Fruit fly (Drosophila melanogaster) whole organism, embryonic: Measurements from ENCODE around the gene CG43439.
A peak's percentile ranks its signal among the peaks of the same experiment; 100 is the strongest.

Experiments
- Bdp1 ChIP-seq: fragments of 200-800 bp; sonication (Bioruptor generic); optimal IDR thresholded peaks from 3 replicates; lab custom pipeline; 2016; ENCODE audit warnings: missing biosample characterization, missing genetic modification characterization
- Bteb2 ChIP-seq: fragments of 200-800 bp; sonication (Bioruptor generic); optimal IDR thresholded peaks from 2 replicates; lab custom pipeline; 2016; ENCODE audit warnings: missing biosample characterization, missing genetic modification characterization
- CG12236 ChIP-seq: fragments of 200-800 bp; sonication (Bioruptor generic); optimal IDR thresholded peaks from 2 replicates; lab custom pipeline; 2016; ENCODE audit warnings: missing biosample characterization, missing genetic modification characterization
- CG14441 ChIP-seq: fragments of 200-800 bp; sonication (Bioruptor generic); IDR thresholded peaks from 2 replicates; pipeline ENCODE4 v1.3.6; 2022; ENCODE audit warnings: missing biosample characterization, missing genetic modification characterization
- CG16813 ChIP-seq: fragments of 200-800 bp; sonication (Bioruptor generic); IDR thresholded peaks from 3 replicates; pipeline ENCODE4 v1.3.6; 2022; ENCODE audit warnings: missing biosample characterization, missing genetic modification characterization; ENCODE audit not compliant: partially characterized antibody
- CG17186 ChIP-seq: fragments of 200-800 bp; sonication (Bioruptor generic); optimal IDR thresholded peaks from 3 replicates; lab custom pipeline; 2017; ENCODE audit warnings: missing biosample characterization, missing genetic modification reagents, missing genetic modification characterization
- CG17568 ChIP-seq: fragments of 200-800 bp; sonication (Bioruptor generic); optimal IDR thresholded peaks from 2 replicates; lab custom pipeline; 2018; ENCODE audit warnings: missing biosample characterization, mild to moderate bottlenecking, missing genetic modification characterization, moderate library complexity
- CG18599 ChIP-seq: fragments of 200-800 bp; sonication (Bioruptor generic); optimal IDR thresholded peaks from 3 replicates; lab custom pipeline; 2017; ENCODE audit warnings: missing biosample characterization, missing genetic modification characterization, mild to moderate bottlenecking, moderate library complexity, missing genetic modification reagents
- CG18764 ChIP-seq: fragments of 200-800 bp; sonication (Bioruptor generic); optimal IDR thresholded peaks from 3 replicates; lab custom pipeline; 2016; ENCODE audit warnings: missing biosample characterization, missing genetic modification characterization
- CG33557 ChIP-seq: fragments of 200-800 bp; sonication (Bioruptor generic); optimal IDR thresholded peaks from 2 replicates; lab custom pipeline; 2019; ENCODE audit warnings: missing biosample characterization, mild to moderate bottlenecking, missing genetic modification characterization, moderate library complexity
- CG34224 ChIP-seq: fragments of 200-800 bp; sonication (Bioruptor generic); IDR thresholded peaks from 3 replicates; pipeline ENCODE4 v1.3.6; 2022; ENCODE audit warnings: missing biosample characterization, missing genetic modification characterization; ENCODE audit not compliant: partially characterized antibody
- CG5180 ChIP-seq: fragments of 200-800 bp; sonication (Bioruptor generic); optimal IDR thresholded peaks from 3 replicates; lab custom pipeline; 2017; ENCODE audit warnings: missing biosample characterization, missing genetic modification characterization, mild to moderate bottlenecking, moderate library complexity, missing genetic modification reagents
- CG6791 ChIP-seq: fragments of 200-800 bp; sonication (Bioruptor generic); IDR thresholded peaks from 3 replicates; pipeline ENCODE4 v1.3.6; 2022; ENCODE audit warnings: missing biosample characterization, missing genetic modification characterization; ENCODE audit not compliant: partially characterized antibody
- CG6813 ChIP-seq: fragments of 200-800 bp; sonication (Bioruptor generic); optimal IDR thresholded peaks from 2 replicates; lab custom pipeline; 2017; ENCODE audit warnings: missing biosample characterization, missing genetic modification characterization, mild to moderate bottlenecking, moderate library complexity, missing genetic modification reagents
- CG7556 ChIP-seq: fragments of 200-800 bp; sonication (Bioruptor generic); optimal IDR thresholded peaks from 2 replicates; lab custom pipeline; 2017; ENCODE audit warnings: missing biosample characterization, mild to moderate bottlenecking, missing genetic modification characterization
- CG7928 ChIP-seq: fragments of 200-800 bp; sonication (Bioruptor generic); optimal IDR thresholded peaks from 2 replicates; lab custom pipeline; 2017; ENCODE audit warnings: missing biosample characterization, mild to moderate bottlenecking, missing genetic modification characterization
- Dfd ChIP-seq, 2 experiments: fragments of >200 bp; optimal IDR thresholded peaks; 2 replicates each; lab custom pipeline; 2017; ENCODE audit warnings: missing biosample characterization in 2 of 2, missing genetic modification characterization in 2 of 2
- Dll ChIP-seq: fragments of 200-800 bp; sonication (Bioruptor generic); IDR thresholded peaks from 4 replicates; pipeline ENCODE4 v1.3.6; 2022; ENCODE audit warnings: missing biosample characterization, missing genetic modification characterization; ENCODE audit not compliant: partially characterized antibody
- Eip74EF ChIP-seq, 2 experiments: fragments of 200-800 bp in 1 of 2; fragments of >200 bp in 1 of 2; sonication (Bioruptor generic) in 1 of 2; optimal IDR thresholded peaks; 2 replicates each; lab custom pipeline; 2017 to 2019; ENCODE audit warnings: missing biosample characterization in 2 of 2, missing genetic modification characterization in 2 of 2, mild to moderate bottlenecking in 1 of 2, moderate library complexity in 1 of 2
- Fer2 ChIP-seq: fragments of 200-800 bp; sonication (Bioruptor generic); optimal IDR thresholded peaks from 2 replicates; lab custom pipeline; 2018; ENCODE audit warnings: missing biosample characterization, mild to moderate bottlenecking, missing genetic modification characterization, moderate library complexity
- Fer3 ChIP-seq: fragments of 200-800 bp; sonication (Bioruptor generic); optimal IDR thresholded peaks from 2 replicates; lab custom pipeline; 2018; ENCODE audit warnings: missing biosample characterization, mild to moderate bottlenecking, missing genetic modification characterization, moderate library complexity
- HmgZ ChIP-seq: fragments of 200-800 bp; sonication (Bioruptor generic); optimal IDR thresholded peaks from 2 replicates; lab custom pipeline; 2018; ENCODE audit warnings: missing biosample characterization, mild to moderate bottlenecking, missing genetic modification characterization
- Hsf ChIP-seq: fragments of 200-800 bp; sonication (Bioruptor generic); optimal IDR thresholded peaks from 3 replicates; lab custom pipeline; 2016; ENCODE audit warnings: missing biosample characterization, missing genetic modification characterization
- Kr ChIP-seq: fragments of 200-800 bp; sonication (Bioruptor generic); optimal IDR thresholded peaks from 2 replicates; lab custom pipeline; 2017; ENCODE audit warnings: missing biosample characterization, mild to moderate bottlenecking, missing genetic modification characterization
- MESR4 ChIP-seq: fragments of 200-800 bp; sonication (Bioruptor generic); optimal IDR thresholded peaks from 2 replicates; lab custom pipeline; 2018; ENCODE audit warnings: missing biosample characterization, mild to moderate bottlenecking, missing genetic modification characterization, moderate library complexity
- NK7.1 ChIP-seq: fragments of 200-800 bp; sonication (Bioruptor generic); optimal IDR thresholded peaks from 3 replicates; lab custom pipeline; 2016; ENCODE audit warnings: missing biosample characterization, missing genetic modification characterization
- Rfx ChIP-seq: fragments of 200-800 bp; sonication (Bioruptor generic); IDR thresholded peaks from 2 replicates; pipeline ENCODE4 v1.3.6; 2022; ENCODE audit warnings: missing biosample characterization, missing genetic modification characterization
- Spps ChIP-seq: fragments of 200-800 bp; sonication (Bioruptor generic); optimal IDR thresholded peaks from 2 replicates; lab custom pipeline; 2018; ENCODE audit warnings: missing biosample characterization, mild to moderate bottlenecking, missing genetic modification characterization
- Ssrp ChIP-seq: fragments of 200-800 bp; sonication (Bioruptor generic); optimal IDR thresholded peaks from 2 replicates; lab custom pipeline; 2018; ENCODE audit warnings: missing biosample characterization, mild to moderate bottlenecking, missing genetic modification characterization, moderate library complexity
- Trl ChIP-seq, 3 experiments: fragments of >200 bp in 2 of 3; fragments of 200-800 bp in 1 of 3; sonication (Bioruptor generic) in 1 of 3; optimal IDR thresholded peaks; 2 replicates in 1 of 3; 3 replicates in 2 of 3; lab custom pipeline; 2016 to 2017; ENCODE audit warnings: missing biosample characterization in 1 of 3, missing genetic modification characterization in 1 of 3
- ase ChIP-seq: fragments of 200-800 bp; sonication (Bioruptor generic); IDR thresholded peaks from 3 replicates; pipeline ENCODE4 v1.3.6; 2022; ENCODE audit warnings: missing biosample characterization, missing genetic modification characterization
- bab2 ChIP-seq: fragments of 200-800 bp; sonication (Bioruptor generic); optimal IDR thresholded peaks from 2 replicates; lab custom pipeline; 2016; ENCODE audit warnings: missing biosample characterization, missing genetic modification characterization
- bsh ChIP-seq, 2 experiments: fragments of 200-800 bp; sonication (Bioruptor generic); optimal IDR thresholded peaks; 2 replicates each; lab custom pipeline; 2017 to 2018; ENCODE audit warnings: mild to moderate bottlenecking in 2 of 2, missing biosample characterization in 2 of 2, missing genetic modification characterization in 2 of 2, moderate library complexity in 1 of 2
- dysf ChIP-seq: fragments of 200-800 bp; sonication (Bioruptor generic); IDR thresholded peaks from 3 replicates; pipeline ENCODE4 v1.3.6; 2022; ENCODE audit warnings: missing biosample characterization, missing genetic modification characterization
- fru ChIP-seq: fragments of >200 bp; optimal IDR thresholded peaks from 2 replicates; lab custom pipeline; 2017
- ken ChIP-seq: fragments of 200-800 bp; sonication (Bioruptor generic); IDR thresholded peaks from 3 replicates; pipeline ENCODE4 v1.3.6; 2022; ENCODE audit warnings: missing biosample characterization, missing genetic modification characterization
- lmd ChIP-seq: fragments of 200-800 bp; sonication (Bioruptor generic); IDR thresholded peaks from 2 replicates; pipeline ENCODE4 v1.3.6; 2022; ENCODE audit warnings: missing biosample characterization, missing genetic modification characterization
- nerfin-1 ChIP-seq: fragments of 200-800 bp; sonication (Bioruptor generic); optimal IDR thresholded peaks from 3 replicates; lab custom pipeline; 2019; ENCODE audit warnings: missing biosample characterization, mild to moderate bottlenecking, missing genetic modification characterization, moderate library complexity
- pb ChIP-seq: fragments of 200-800 bp; sonication (Bioruptor generic); optimal IDR thresholded peaks from 3 replicates; lab custom pipeline; 2016; ENCODE audit warnings: missing biosample characterization, missing genetic modification characterization
- sc ChIP-seq, 3 experiments: fragments of >200 bp in 2 of 3; fragments of 200-800 bp in 1 of 3; sonication (Bioruptor generic) in 1 of 3; optimal IDR thresholded peaks; 2 replicates in 2 of 3; 3 replicates in 1 of 3; lab custom pipeline; 2017; ENCODE audit warnings: mild to moderate bottlenecking in 1 of 3, missing biosample characterization in 1 of 3, missing genetic modification characterization in 1 of 3, missing genetic modification reagents in 1 of 3
- seq ChIP-seq: fragments of 200-800 bp; sonication (Bioruptor generic); IDR thresholded peaks from 2 replicates; pipeline ENCODE4 v1.3.6; 2022; ENCODE audit warnings: missing biosample characterization, missing genetic modification characterization
- slp2 ChIP-seq: fragments of 200-800 bp; sonication (Bioruptor generic); optimal IDR thresholded peaks from 2 replicates; lab custom pipeline; 2016; ENCODE audit warnings: missing biosample characterization, missing genetic modification characterization
- so ChIP-seq: fragments of 200-800 bp; sonication (Bioruptor generic); IDR thresholded peaks from 3 replicates; pipeline ENCODE4 v1.3.6; 2022; ENCODE audit warnings: missing biosample characterization, missing genetic modification characterization
- ssp ChIP-seq: fragments of 200-800 bp; sonication (Bioruptor generic); IDR thresholded peaks from 2 replicates; pipeline ENCODE4 v1.3.6; 2022; ENCODE audit warnings: missing biosample characterization, missing genetic modification characterization
- trh ChIP-seq: fragments of 200-800 bp; sonication (Bioruptor generic); optimal IDR thresholded peaks from 2 replicates; lab custom pipeline; 2016; ENCODE audit warnings: missing biosample characterization, missing genetic modification characterization
- vnd ChIP-seq: fragments of 200-800 bp; sonication (Bioruptor generic); IDR thresholded peaks from 3 replicates; pipeline ENCODE4 v1.3.6; 2022; ENCODE audit warnings: missing biosample characterization, missing genetic modification characterization; ENCODE audit not compliant: partially characterized antibody
- yki ChIP-seq: fragments of >200 bp; optimal IDR thresholded peaks from 3 replicates; lab custom pipeline; 2018
- z ChIP-seq: fragments of 200-800 bp; sonication (Bioruptor generic); IDR thresholded peaks from 3 replicates; pipeline ENCODE4 v1.3.6; 2022; ENCODE audit warnings: missing biosample characterization, missing genetic modification characterization

Gene CG43439

DNA sequence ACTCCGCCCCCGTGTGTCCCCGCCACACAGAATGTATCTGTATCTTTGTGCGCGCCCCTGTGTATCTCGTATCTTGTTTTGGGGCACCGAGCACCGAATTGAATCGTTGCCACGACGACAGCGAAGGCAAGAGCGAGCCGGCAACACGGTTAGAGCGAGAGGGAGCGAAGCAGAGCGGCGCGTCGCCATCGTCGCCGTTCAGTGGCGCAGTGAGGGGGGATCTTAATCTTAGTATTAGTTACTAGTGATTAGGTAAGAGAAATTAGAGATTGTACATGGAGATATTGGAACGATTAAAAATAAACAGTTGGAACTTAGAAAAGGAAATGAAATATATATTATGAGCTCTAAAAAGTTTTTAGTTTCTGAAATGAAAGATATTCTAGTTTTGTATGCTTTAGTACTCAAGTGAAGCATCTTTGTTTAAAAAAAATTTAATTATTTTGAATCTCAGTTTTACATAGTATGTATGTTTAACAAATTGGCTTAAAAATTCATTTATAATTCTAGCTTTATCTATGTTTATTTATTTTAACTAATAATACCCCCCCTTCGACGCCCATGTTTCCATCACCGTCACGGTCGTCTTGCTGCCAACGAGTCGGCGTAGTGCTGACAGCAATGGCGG lies 4.7 kb upstream of the CG43439 start (continued):
- peak; percentile 88 for TF ChIP-seq CG6813 (GFP tag; lab: Kevin White, UChicago)
- TF ChIP-seq lmd (GFP tag; lab: Robert Waterston, UW): peak; percentile 91
- TF ChIP-seq CG33557 (GFP tag; lab: Kevin White, UChicago): peak; percentile 87
- TF ChIP-seq sc (optimal IDR thresholded peaks at IDR 0.05; lab: Kevin White, UChicago): no peak
- TF ChIP-seq sc (GFP tag; optimal IDR thresholded peaks at IDR 0.05; lab: Kevin White, UChicago): peak; percentile 89
- no peak for TF ChIP-seq CG16813
- peak; percentile 90 for TF ChIP-seq Rfx (GFP tag; lab: Robert Waterston, UW)
- no peak for TF ChIP-seq CG12236 (GFP tag; lab: Kevin White, UChicago)
- TF ChIP-seq bsh (GFP tag; optimal IDR thresholded peaks at IDR 0.05; lab: Kevin White, UChicago): peak; percentile 29 to 84
- peak; percentile 86 for TF ChIP-seq Spps (tag; lab: Kevin White, UChicago)
- TF ChIP-seq CG14441 (GFP tag; lab: Robert Waterston, UW): peak; percentile 79
- TF ChIP-seq dysf (GFP tag; lab: Robert Waterston, UW): peak; percentile 94
- peak; percentile 82 for TF ChIP-seq CG18764 (GFP tag; lab: Kevin White, UChicago)
- no peak for TF ChIP-seq MESR4 (GFP tag; lab: Kevin White, UChicago)
- TF ChIP-seq seq: peak; percentile 27; the same call in 1 of the 2 replicates
- TF ChIP-seq Dfd (GFP tag; optimal IDR thresholded peaks at IDR 0.05; lab: Kevin White, UChicago): peak in 1 of 2 experiments; percentile 35
- peak; percentile 24 for TF ChIP-seq CG17568 (GFP tag; lab: Kevin White, UChicago)
- TF ChIP-seq slp2 (GFP tag; lab: Kevin White, UChicago): peak; percentile 69
- TF ChIP-seq Hsf (GFP tag; lab: Kevin White, UChicago): peak; percentile 71
- no peak for TF ChIP-seq vnd (GFP tag; lab: Robert Waterston, UW)
- TF ChIP-seq Fer3 (tag; lab: Kevin White, UChicago): peak; percentile 84
- peak; percentile 68 for TF ChIP-seq Fer2 (tag; lab: Kevin White, UChicago)
- peak; percentile 49 for TF ChIP-seq HmgZ (tag; lab: Kevin White, UChicago)
- peak; percentile 47 for TF ChIP-seq Bteb2 (GFP tag; lab: Kevin White, UChicago)
- peak; percentile 59 for TF ChIP-seq pb (GFP tag; lab: Kevin White, UChicago)
- TF ChIP-seq z (GFP tag; lab: Robert Waterston, UW): no peak
- peak; percentile 79; the same call in 2 of the 3 replicates for TF ChIP-seq so
- TF ChIP-seq CG5180 (GFP tag; lab: Kevin White, UChicago): peak; percentile 88
- TF ChIP-seq CG6791: no peak
- peak; percentile 94 for TF ChIP-seq Ssrp (tag; lab: Kevin White, UChicago)
- TF ChIP-seq CG7928 (GFP tag; lab: Kevin White, UChicago): peak; percentile 61
- peak; percentile 95 for TF ChIP-seq CG18599 (GFP tag; lab: Kevin White, UChicago)
- peak; percentile 91 for TF ChIP-seq nerfin-1 (tag; lab: Kevin White, UChicago)
- TF ChIP-seq Eip74EF (GFP tag; optimal IDR thresholded peaks at IDR 0.05; lab: Kevin White, UChicago): peak in 1 of 2 experiments; percentile 96
- TF ChIP-seq fru (lab: Kevin White, UChicago): no peak
- peak; percentile 80 for TF ChIP-seq trh
- 0 out of 3 replicates have a peak, but pooled peaks have one; percentile 33 for TF ChIP-seq ken (GFP tag; lab: Robert Waterston, UW)
- TF ChIP-seq yki (lab: Kevin White, UChicago): no peak
- TF ChIP-seq CG7556 (GFP tag; lab: Kevin White, UChicago): peak; percentile 98
- TF ChIP-seq CG17186: peak; percentile 33
- no peak for TF ChIP-seq CG34224 (GFP tag; lab: Robert Waterston, UW)
- no peak for TF ChIP-seq Trl (optimal IDR thresholded peaks at IDR 0.05; lab: Kevin White, UChicago)
- peak; percentile 72 for TF ChIP-seq Trl (GFP tag; optimal IDR thresholded peaks at IDR 0.05; lab: Kevin White, UChicago)
- TF ChIP-seq Bdp1 (GFP tag; lab: Kevin White, UChicago): no peak
- peak; percentile 69 for TF ChIP-seq bab2 (GFP tag; lab: Kevin White, UChicago)
- no peak for TF ChIP-seq Dll
- peak; percentile 65 for TF ChIP-seq ase (GFP tag; lab: Robert Waterston, UW)
- peak; percentile 9 for TF ChIP-seq Kr
- peak; percentile 64 for TF ChIP-seq NK7.1
- peak; percentile 79; the same call in 1 of the 2 replicates for TF ChIP-seq ssp (GFP tag; lab: Robert Waterston, UW)
